Worm (Caenorhabditis elegans): ENCODE results near the gene T03F6.9.

DNA sequence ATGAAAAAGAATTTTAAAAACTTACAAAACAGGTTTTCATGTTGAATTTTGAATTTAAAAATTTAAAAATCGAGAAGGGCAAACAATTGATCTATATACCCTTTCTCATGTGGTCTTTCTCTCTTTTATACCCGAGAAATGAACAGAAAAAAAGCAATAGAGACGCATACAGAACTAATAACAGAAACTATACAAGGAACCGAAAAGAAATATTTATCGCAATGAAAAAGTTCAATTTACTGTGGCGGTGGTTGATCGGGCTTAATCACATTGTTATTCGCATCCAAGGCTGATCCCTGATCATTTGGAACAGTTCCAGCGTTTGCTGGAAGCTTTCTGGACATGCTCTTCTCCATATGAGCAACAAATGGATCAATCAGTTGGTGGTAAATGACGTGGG lies 7.4 kb upstream of the T03F6.9 start, which contains the start of gene T03F6.10:
- no peak for TF ChIP-seq lin-32 (GFP tag; optimal IDR thresholded peaks at IDR 0.05)
- no peak for TF ChIP-seq nhr-12 (tag; optimal IDR thresholded peaks at IDR 0.05)

Measured in whole organism, mixed stage, embryonic.